Fruit fly (Drosophila melanogaster) whole organism, embryonic: ENCODE measurements around the gene CARPB.
A peak's percentile ranks its signal among the peaks of the same experiment; 100 is the strongest.

Source experiments
- Atf6 ChIP-seq: fragments of 200-800 bp; sonication (Bioruptor generic); IDR thresholded peaks from 2 replicates; pipeline ENCODE4 v1.3.6; 2022; ENCODE audit warnings: missing biosample characterization, missing genetic modification characterization
- Bdp1 ChIP-seq: fragments of 200-800 bp; sonication (Bioruptor generic); optimal IDR thresholded peaks from 3 replicates; lab custom pipeline; 2016; ENCODE audit warnings: missing biosample characterization, missing genetic modification characterization
- C15 ChIP-seq: fragments of 200-800 bp; sonication (Bioruptor generic); IDR thresholded peaks from 3 replicates; pipeline ENCODE4 v1.3.6; 2022; ENCODE audit warnings: missing biosample characterization, missing genetic modification characterization
- CG10366 ChIP-seq: fragments of 200-800 bp; sonication (Bioruptor generic); IDR thresholded peaks from 2 replicates; pipeline ENCODE4 v1.3.6; 2022; ENCODE audit warnings: missing biosample characterization, missing genetic modification characterization
- CG10543 ChIP-seq: fragments of 200-800 bp; sonication (Bioruptor generic); optimal IDR thresholded peaks from 3 replicates; lab custom pipeline; 2017; ENCODE audit warnings: missing biosample characterization, mild to moderate bottlenecking, missing genetic modification characterization, moderate library complexity
- CG12769 ChIP-seq: fragments of 200-800 bp; sonication (Bioruptor generic); optimal IDR thresholded peaks from 2 replicates; lab custom pipeline; 2019; ENCODE audit warnings: missing biosample characterization, mild to moderate bottlenecking, missing genetic modification characterization, moderate library complexity
- CG14014 ChIP-seq: fragments of 200-800 bp; sonication (Bioruptor generic); IDR thresholded peaks from 2 replicates; pipeline ENCODE4 v1.3.6; 2022; ENCODE audit warnings: missing biosample characterization, missing genetic modification characterization
- CG15514 ChIP-seq: fragments of 200-800 bp; sonication (Bioruptor generic); optimal IDR thresholded peaks from 3 replicates; lab custom pipeline; 2017; ENCODE audit warnings: missing biosample characterization, missing genetic modification characterization, mild to moderate bottlenecking, moderate library complexity, missing genetic modification reagents
- CG16815 ChIP-seq: fragments of 200-800 bp; sonication (Bioruptor generic); optimal IDR thresholded peaks from 3 replicates; lab custom pipeline; 2017; ENCODE audit warnings: missing biosample characterization, mild to moderate bottlenecking, missing genetic modification characterization
- CG17612 ChIP-seq: fragments of 200-800 bp; sonication (Bioruptor generic); IDR thresholded peaks from 2 replicates; pipeline ENCODE4 v1.3.6; 2022; ENCODE audit warnings: missing biosample characterization, missing genetic modification characterization
- CG18599 ChIP-seq: fragments of 200-800 bp; sonication (Bioruptor generic); optimal IDR thresholded peaks from 3 replicates; lab custom pipeline; 2017; ENCODE audit warnings: missing biosample characterization, missing genetic modification characterization, mild to moderate bottlenecking, moderate library complexity, missing genetic modification reagents
- CG2120 ChIP-seq: fragments of 200-800 bp; sonication (Bioruptor generic); optimal IDR thresholded peaks from 3 replicates; lab custom pipeline; 2016; ENCODE audit warnings: missing biosample characterization, missing genetic modification characterization
- CG2678 ChIP-seq: fragments of 200-800 bp; sonication (Bioruptor generic); optimal IDR thresholded peaks from 3 replicates; lab custom pipeline; 2019; ENCODE audit warnings: missing biosample characterization, mild to moderate bottlenecking, missing genetic modification characterization, moderate library complexity
- CG34376 ChIP-seq: fragments of 200-800 bp; sonication (Bioruptor generic); optimal IDR thresholded peaks from 2 replicates; lab custom pipeline; 2018; ENCODE audit warnings: missing biosample characterization, mild to moderate bottlenecking, missing genetic modification characterization
- CG5953 ChIP-seq: fragments of 200-800 bp; sonication (Bioruptor generic); IDR thresholded peaks from 2 replicates; pipeline ENCODE4 v1.3.6; 2022; ENCODE audit warnings: missing biosample characterization, missing genetic modification characterization
- CG8765 ChIP-seq: fragments of 200-800 bp; sonication (Bioruptor generic); IDR thresholded peaks from 2 replicates; pipeline ENCODE4 v1.3.6; 2022; ENCODE audit warnings: missing biosample characterization, missing genetic modification characterization
- CG9215 ChIP-seq: fragments of 200-800 bp; sonication (Bioruptor generic); IDR thresholded peaks from 2 replicates; pipeline ENCODE4 v1.3.6; 2022; ENCODE audit warnings: missing biosample characterization, missing genetic modification characterization
- CG9932 ChIP-seq: fragments of 200-800 bp; sonication (Bioruptor generic); IDR thresholded peaks from 2 replicates; pipeline ENCODE4 v1.3.6; 2022; ENCODE audit warnings: missing biosample characterization, missing genetic modification characterization
- Dbx ChIP-seq: fragments of 200-800 bp; sonication (Bioruptor generic); IDR thresholded peaks from 3 replicates; pipeline ENCODE4 v1.3.6; 2022; ENCODE audit warnings: missing biosample characterization, missing genetic modification characterization
- GATAe ChIP-seq: fragments of 200-800 bp; sonication (Bioruptor generic); conservative IDR thresholded peaks from 2 replicates; pipeline ENCODE4 v1.3.6; 2022; ENCODE audit warnings: missing biosample characterization, missing genetic modification characterization
- HLH54F ChIP-seq: fragments of 200-800 bp; sonication (Bioruptor generic); optimal IDR thresholded peaks from 3 replicates; lab custom pipeline; 2016; ENCODE audit warnings: missing biosample characterization, missing genetic modification characterization
- Hey ChIP-seq: fragments of 200-800 bp; sonication (Bioruptor generic); optimal IDR thresholded peaks from 3 replicates; lab custom pipeline; 2018; ENCODE audit warnings: missing biosample characterization, mild to moderate bottlenecking, missing genetic modification characterization
- Hmr ChIP-seq: fragments of 200-800 bp; sonication (Bioruptor generic); optimal IDR thresholded peaks from 3 replicates; lab custom pipeline; 2017; ENCODE audit warnings: mild to moderate bottlenecking, missing biosample characterization, missing genetic modification reagents, missing genetic modification characterization
- Mes4 ChIP-seq: fragments of 200-800 bp; sonication (Bioruptor generic); optimal IDR thresholded peaks from 2 replicates; lab custom pipeline; 2016; ENCODE audit warnings: missing biosample characterization, missing genetic modification characterization
- NFAT ChIP-seq: fragments of 200-800 bp; sonication (Bioruptor generic); IDR thresholded peaks from 2 replicates; pipeline ENCODE4 v1.3.6; 2022; ENCODE audit warnings: missing biosample characterization, missing genetic modification characterization
- Rfx ChIP-seq: fragments of 200-800 bp; sonication (Bioruptor generic); IDR thresholded peaks from 2 replicates; pipeline ENCODE4 v1.3.6; 2022; ENCODE audit warnings: missing biosample characterization, missing genetic modification characterization
- Sin3A ChIP-seq: fragments of >200 bp; optimal IDR thresholded peaks from 2 replicates; lab custom pipeline; 2018
- TFAM ChIP-seq: fragments of 200-800 bp; sonication (Bioruptor generic); optimal IDR thresholded peaks from 2 replicates; lab custom pipeline; 2017; ENCODE audit warnings: missing biosample characterization, missing genetic modification characterization, inconsistent platforms
- ash1 ChIP-seq: fragments of 200-800 bp; sonication (Bioruptor generic); optimal IDR thresholded peaks from 2 replicates; lab custom pipeline; 2018; ENCODE audit warnings: missing biosample characterization, mild to moderate bottlenecking, missing genetic modification characterization
- caup ChIP-seq: fragments of 200-800 bp; sonication (Bioruptor generic); optimal IDR thresholded peaks from 3 replicates; lab custom pipeline; 2017; ENCODE audit warnings: missing biosample characterization, mild to moderate bottlenecking, missing genetic modification characterization, moderate library complexity; ENCODE audit not compliant: severe bottlenecking
- crol ChIP-seq: fragments of 200-800 bp; sonication (Bioruptor generic); IDR thresholded peaks from 2 replicates; pipeline ENCODE4 v1.3.6; 2022; ENCODE audit warnings: missing biosample characterization, missing genetic modification characterization
- crp ChIP-seq, 2 experiments: fragments of 200-800 bp; sonication (Bioruptor generic); optimal IDR thresholded peaks; 2 replicates in 1 of 2; 3 replicates in 1 of 2; lab custom pipeline; 2017; ENCODE audit warnings: missing biosample characterization in 2 of 2, missing genetic modification characterization in 2 of 2, mild to moderate bottlenecking in 1 of 2, moderate library complexity in 1 of 2
- cwo ChIP-seq: fragments of 200-800 bp; sonication (Bioruptor generic); optimal IDR thresholded peaks from 3 replicates; lab custom pipeline; 2017; ENCODE audit warnings: missing biosample characterization, missing genetic modification characterization, mild to moderate bottlenecking, moderate library complexity, missing genetic modification reagents
- dysf ChIP-seq: fragments of 200-800 bp; sonication (Bioruptor generic); IDR thresholded peaks from 3 replicates; pipeline ENCODE4 v1.3.6; 2022; ENCODE audit warnings: missing biosample characterization, missing genetic modification characterization
- grn ChIP-seq: fragments of 200-800 bp; sonication (Bioruptor generic); optimal IDR thresholded peaks from 3 replicates; lab custom pipeline; 2017; ENCODE audit warnings: missing biosample characterization, missing genetic modification characterization
- knrl ChIP-seq: fragments of 200-800 bp; sonication (Bioruptor generic); IDR thresholded peaks from 3 replicates; pipeline ENCODE4 v1.3.6; 2022; ENCODE audit warnings: missing biosample characterization, missing genetic modification characterization; ENCODE audit not compliant: partially characterized antibody
- lab ChIP-seq: fragments of 200-800 bp; sonication (Bioruptor generic); optimal IDR thresholded peaks from 3 replicates; lab custom pipeline; 2017; ENCODE audit warnings: missing biosample characterization, missing genetic modification characterization, mild to moderate bottlenecking, moderate library complexity, missing genetic modification reagents
- mam ChIP-seq: fragments of 200-800 bp; sonication (Bioruptor generic); optimal IDR thresholded peaks from 3 replicates; lab custom pipeline; 2016; ENCODE audit warnings: missing biosample characterization, missing genetic modification characterization
- mirr ChIP-seq: fragments of 200-800 bp; sonication (Bioruptor generic); optimal IDR thresholded peaks from 3 replicates; lab custom pipeline; 2018; ENCODE audit warnings: missing biosample characterization, mild to moderate bottlenecking, missing genetic modification characterization
- ranshi ChIP-seq: fragments of 200-800 bp; sonication (Bioruptor generic); IDR thresholded peaks from 2 replicates; pipeline ENCODE4 v1.3.6; 2022; ENCODE audit warnings: missing biosample characterization, missing genetic modification characterization
- schlank ChIP-seq: fragments of 200-800 bp; sonication (Bioruptor generic); optimal IDR thresholded peaks from 2 replicates; lab custom pipeline; 2018; ENCODE audit warnings: missing biosample characterization, mild to moderate bottlenecking, missing genetic modification characterization
- sd ChIP-seq: fragments of 200-800 bp; sonication (Bioruptor generic); optimal IDR thresholded peaks from 3 replicates; lab custom pipeline; 2018; ENCODE audit warnings: missing biosample characterization, mild to moderate bottlenecking, missing genetic modification characterization, moderate library complexity
- sens ChIP-seq: fragments of 200-800 bp; sonication (Bioruptor generic); peaks from one replicate; lab custom pipeline; 2016; ENCODE audit warnings: missing biosample characterization, missing genetic modification characterization
- slbo ChIP-seq: fragments of 200-800 bp; sonication (Bioruptor generic); IDR thresholded peaks from 2 replicates; pipeline ENCODE4 v1.3.6; 2022; ENCODE audit warnings: missing biosample characterization, missing genetic modification characterization
- sob ChIP-seq: fragments of 200-800 bp; sonication (Bioruptor generic); IDR thresholded peaks from 2 replicates; pipeline ENCODE4 v1.3.6; 2022; ENCODE audit warnings: missing biosample characterization, missing genetic modification characterization
- ssp ChIP-seq: fragments of 200-800 bp; sonication (Bioruptor generic); IDR thresholded peaks from 2 replicates; pipeline ENCODE4 v1.3.6; 2022; ENCODE audit warnings: missing biosample characterization, missing genetic modification characterization
- sug ChIP-seq: fragments of 200-800 bp; optimal IDR thresholded peaks from 2 replicates; lab custom pipeline; 2019; ENCODE audit warnings: missing biosample characterization, mild to moderate bottlenecking, missing genetic modification characterization, moderate library complexity
- tap ChIP-seq: fragments of 200-800 bp; optimal IDR thresholded peaks from 3 replicates; lab custom pipeline; 2019; ENCODE audit warnings: missing biosample characterization, mild to moderate bottlenecking, missing genetic modification characterization, moderate library complexity

CARPB gene

DNA sequence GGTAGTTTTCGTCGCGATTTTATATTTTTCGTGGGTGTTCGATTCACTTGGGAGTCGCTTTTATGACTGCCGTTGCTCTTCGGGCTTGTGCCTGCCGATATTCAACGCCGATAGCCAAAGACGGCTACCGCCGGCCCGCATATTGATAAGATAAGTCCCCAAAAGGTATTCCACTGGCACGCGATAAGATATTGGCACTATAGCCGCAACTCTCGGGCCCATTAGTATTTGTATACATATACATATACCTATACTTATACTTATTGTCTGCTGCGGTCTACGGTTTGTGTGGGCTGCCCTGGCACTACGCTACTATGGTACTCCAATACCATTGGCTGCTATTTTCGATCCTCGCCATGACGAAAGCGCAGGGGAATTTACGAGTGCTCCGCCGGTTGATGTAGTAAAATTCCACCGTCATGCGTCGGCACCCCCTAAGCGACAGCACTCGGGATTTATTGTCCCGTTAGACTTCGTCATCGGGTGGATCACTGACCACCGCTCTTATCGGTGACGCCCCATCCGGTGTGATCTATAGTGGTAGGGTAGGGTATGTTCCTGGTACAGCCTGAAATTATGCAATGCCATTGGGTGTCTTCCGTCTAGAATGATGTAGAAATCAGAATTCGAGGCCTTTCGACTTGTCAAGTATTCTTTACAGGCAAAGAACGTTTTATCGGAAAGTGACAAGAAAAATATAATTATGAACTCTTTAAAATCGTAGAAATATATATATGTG is 85.7 kb downstream of the CARPB start, which contains the start of gene CG45060 (continued):
- TF ChIP-seq sd (tag; lab: Kevin White, UChicago) (peak; percentile 99), C15 (GFP tag; lab: Robert Waterston, UW) (no peak)

DNA sequence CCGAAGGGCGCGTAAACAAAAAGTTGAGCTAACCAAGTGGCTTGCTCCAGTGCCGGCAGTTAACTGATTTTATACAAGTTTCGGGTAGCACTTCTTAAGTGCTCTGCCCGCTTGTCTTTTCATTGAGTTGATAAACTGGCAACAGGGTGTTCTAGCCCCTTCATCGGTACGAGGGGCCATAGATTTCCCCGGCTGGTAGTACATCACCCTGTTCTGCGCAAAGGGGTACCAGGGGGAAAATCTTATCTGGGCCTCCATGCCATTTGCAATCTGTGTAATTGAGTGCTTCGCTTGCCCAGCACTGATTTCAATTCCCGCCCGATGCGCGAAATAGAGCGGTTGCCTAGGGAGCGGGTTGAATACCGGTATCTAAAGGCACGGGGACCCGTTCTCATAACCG is 88.6 kb downstream of the CARPB start, which contains the start of gene CG45061:
TSS of gene CG45061 (minus strand) at position 71 of the 400 bp plus-strand sequence.
- TF ChIP-seq CG12769 (peak; percentile 71), CG5953 (GFP tag; lab: Robert Waterston, UW) (no peak), Bdp1 (GFP tag; lab: Kevin White, UChicago) (no peak), Atf6 (GFP tag; lab: Robert Waterston, UW) (0 out of 2 replicates have a peak, but pooled peaks have one; percentile 38), CG10366 (GFP tag; lab: Robert Waterston, UW) (peak; percentile 93), mam (GFP tag; lab: Kevin White, UChicago) (peak; percentile 12), CG34376 (GFP tag; lab: Kevin White, UChicago) (peak; percentile 13), ash1 (GFP tag; lab: Kevin White, UChicago) (no peak), sens (GFP tag; lab: Kevin White, UChicago) (no peak), CG15514 (GFP tag; lab: Kevin White, UChicago) (peak; percentile 14), grn (peak; percentile 56), CG17612 (GFP tag; lab: Robert Waterston, UW) (no peak), CG2678 (tag; lab: Kevin White, UChicago) (peak; percentile 8), NFAT (GFP tag; lab: Robert Waterston, UW) (0 out of 2 replicates have a peak, but pooled peaks have one; percentile 39), slbo (GFP tag; lab: Robert Waterston, UW) (peak; percentile 34; the same call in 1 of the 2 replicates), HLH54F (GFP tag; lab: Kevin White, UChicago) (no peak), Dbx (GFP tag; lab: Robert Waterston, UW) (peak; percentile 25; the same call in 1 of the 3 replicates), CG9932 (GFP tag; lab: Robert Waterston, UW) (peak; percentile 40), Hey (peak; percentile 12), Sin3A (lab: Kevin White, UChicago) (no peak), mirr (GFP tag; lab: Kevin White, UChicago) (peak; percentile 77), sob (GFP tag; lab: Robert Waterston, UW) (0 out of 2 replicates have a peak, but pooled peaks have one; percentile 38), CG10543 (GFP tag; lab: Kevin White, UChicago) (peak; percentile 57), lab (GFP tag; lab: Kevin White, UChicago) (peak; percentile 72), ranshi (GFP tag; lab: Robert Waterston, UW) (0 out of 2 replicates have a peak, but pooled peaks have one; percentile 25), dysf (GFP tag; lab: Robert Waterston, UW) (no peak), sug (tag; lab: Kevin White, UChicago) (peak; percentile 72), CG14014 (peak; percentile 22; the same call in 1 of the 2 replicates), GATAe (GFP tag; lab: Robert Waterston, UW) (peak; percentile 85), crol (peak; percentile 48), Rfx (GFP tag; lab: Robert Waterston, UW) (peak; percentile 55), tap (tag; lab: Kevin White, UChicago) (no peak), CG8765 (GFP tag; lab: Robert Waterston, UW) (no peak), crp (GFP tag; optimal IDR thresholded peaks at IDR 0.05; lab: Kevin White, UChicago) (no peak), CG2120 (GFP tag; lab: Kevin White, UChicago) (peak; percentile 35), schlank (tag; lab: Kevin White, UChicago) (no peak), caup (GFP tag; lab: Kevin White, UChicago) (peak; percentile 33), knrl (GFP tag; lab: Robert Waterston, UW) (no peak), Mes4 (GFP tag; lab: Kevin White, UChicago) (no peak), TFAM (GFP tag; lab: Kevin White, UChicago) (no peak), CG9215 (GFP tag; lab: Robert Waterston, UW) (0 out of 2 replicates have a peak, but pooled peaks have one; percentile 10), CG18599 (peak; percentile 60), ssp (GFP tag; lab: Robert Waterston, UW) (no peak), CG16815 (GFP tag; lab: Kevin White, UChicago) (no peak), Hmr (GFP tag; lab: Kevin White, UChicago) (peak; percentile 42), cwo (GFP tag; lab: Kevin White, UChicago) (peak; percentile 32)
